Worm (Caenorhabditis elegans) whole organism, early embryonic: Measurements from ENCODE around the gene ZC116.1.

Experiments
- F13C5.2 ChIP-seq: sonication (generic microtip); optimal IDR thresholded peaks from 2 replicates; lab custom pipeline; 2017; ENCODE audit warnings: mild to moderate bottlenecking, missing genetic modification characterization, inconsistent platforms, missing compliant biosample characterization
- aly-1 ChIP-seq: sonication (generic microtip); optimal IDR thresholded peaks from 2 replicates; lab custom pipeline; 2016; ENCODE audit warnings: missing genetic modification characterization, missing compliant biosample characterization
- ama-1 ChIP-seq: fragments of 150-350 bp; optimal IDR thresholded peaks from 2 replicates; lab custom pipeline; 2014
- ceh-13 ChIP-seq: fragments of 200-800 bp; sonication (Bioruptor generic); optimal IDR thresholded peaks from 2 replicates; lab custom pipeline; 2018; ENCODE audit warnings: mild to moderate bottlenecking, missing genetic modification characterization, missing compliant biosample characterization
- ets-7 ChIP-seq: sonication (generic microtip); optimal IDR thresholded peaks from 2 replicates; lab custom pipeline; 2016; ENCODE audit warnings: missing genotype, missing genetic modification characterization, missing compliant biosample characterization
- flt-1 ChIP-seq: fragments of 200-800 bp; sonication (Bioruptor generic); IDR thresholded peaks from 2 replicates; pipeline ENCODE4 v1.3.6; 2022; ENCODE audit warnings: missing genetic modification characterization, missing compliant biosample characterization
- hmg-4 ChIP-seq: fragments of 200-800 bp; sonication (Bioruptor generic); optimal IDR thresholded peaks from 2 replicates; lab custom pipeline; 2018; ENCODE audit warnings: mild to moderate bottlenecking, missing genetic modification characterization, missing compliant biosample characterization
- pes-1 ChIP-seq: fragments of 200-800 bp; sonication (Bioruptor generic); IDR thresholded peaks from 2 replicates; pipeline ENCODE4 v1.3.6; 2022; ENCODE audit warnings: missing genetic modification reagents, missing genetic modification characterization, missing compliant biosample characterization
- sea-1 ChIP-seq: fragments of 200-800 bp; sonication (Bioruptor generic); conservative IDR thresholded peaks from 2 replicates; pipeline ENCODE4 v1.3.6; 2022; ENCODE audit warnings: missing genetic modification characterization, missing compliant biosample characterization
- tbx-11 ChIP-seq: fragments of 200-800 bp; sonication (Bioruptor generic); IDR thresholded peaks from 2 replicates; pipeline ENCODE4 v1.3.6; 2022; ENCODE audit warnings: missing genetic modification characterization, missing compliant biosample characterization
- tbx-37 ChIP-seq: fragments of 200-800 bp; sonication (Bioruptor generic); conservative IDR thresholded peaks from 2 replicates; pipeline ENCODE4 v1.3.6; 2022; ENCODE audit warnings: missing genetic modification reagents, missing genetic modification characterization, missing compliant biosample characterization
- tra-4 ChIP-seq: sonication (generic microtip); optimal IDR thresholded peaks from 2 replicates; lab custom pipeline; 2017; ENCODE audit warnings: missing genetic modification characterization, missing compliant biosample characterization

ce11 chrV:12637238-12637690 lies 27.6 kb downstream of the ZC116.1 start, which contains the start of gene F56H9.2:
- TF ChIP-seq tbx-11 (no peak), sea-1 (no peak), hmg-4 (GFP tag; lab: Kevin White, UChicago) (no peak), ama-1 (lab: Kevin White, UChicago) (no peak), tbx-37 (GFP tag; lab: Robert Waterston, UW) (no peak), pes-1 (GFP tag; lab: Robert Waterston, UW) (no peak), F13C5.2 (tag; lab: Kevin White, UChicago) (no peak), tra-4 (no peak), flt-1 (no peak), ets-7 (tag; lab: Kevin White, UChicago) (no peak), aly-1 (tag; lab: Kevin White, UChicago) (no peak), ceh-13 (no peak)
